Worm (Caenorhabditis elegans) whole organism, late embryonic: Measurements from ENCODE around the gene C44H9.5.

Source experiments
- ceh-14 ChIP-seq: sonication (generic microtip); optimal IDR thresholded peaks from 2 replicates; lab custom pipeline; 2016; ENCODE audit warnings: missing genotype, missing genetic modification characterization, missing compliant biosample characterization
- ceh-2 ChIP-seq: sonication (generic microtip); optimal IDR thresholded peaks from 2 replicates; lab custom pipeline; 2016; ENCODE audit warnings: missing genotype, missing genetic modification characterization, missing compliant biosample characterization
- ceh-45 ChIP-seq: fragments of 200-800 bp; sonication (Bioruptor generic); IDR thresholded peaks from 2 replicates; pipeline ENCODE4 v1.3.6; 2022; ENCODE audit warnings: missing genetic modification reagents, missing genetic modification characterization, missing compliant biosample characterization
- fax-1 ChIP-seq: sonication (generic microtip); optimal IDR thresholded peaks from 2 replicates; lab custom pipeline; 2016; ENCODE audit warnings: missing genotype, missing genetic modification characterization, missing compliant biosample characterization
- hlh-8 ChIP-seq: sonication (generic microtip); optimal IDR thresholded peaks from 2 replicates; lab custom pipeline; 2016; ENCODE audit warnings: missing genotype, missing genetic modification characterization, missing compliant biosample characterization
- nfya-1 ChIP-seq: sonication (generic microtip); optimal IDR thresholded peaks from 2 replicates; lab custom pipeline; 2017; ENCODE audit warnings: missing genetic modification characterization, mild to moderate bottlenecking, missing compliant biosample characterization, antibody characterized with exemption, moderate library complexity
- pax-1 ChIP-seq: fragments of 150-350 bp; optimal IDR thresholded peaks from 2 replicates; lab custom pipeline; 2014; ENCODE audit warnings: missing biosample characterization, missing genetic modification characterization
- pha-2 ChIP-seq: sonication (generic microtip); optimal IDR thresholded peaks from 2 replicates; lab custom pipeline; 2017; ENCODE audit warnings: mild to moderate bottlenecking, missing genetic modification characterization, missing compliant biosample characterization
- pha-4 ChIP-seq: fragments of 150-350 bp; optimal IDR thresholded peaks from 2 replicates; lab custom pipeline; 2018; ENCODE audit warnings: missing biosample characterization, missing genetic modification reagents, missing genetic modification characterization
- sox-2 ChIP-seq: fragments of 200-800 bp; sonication (Bioruptor generic); IDR thresholded peaks from 2 replicates; pipeline ENCODE4 v1.3.6; 2022; ENCODE audit warnings: missing genetic modification reagents, missing genetic modification characterization, missing compliant biosample characterization
- sox-4 ChIP-seq: sonication (generic microtip); optimal IDR thresholded peaks from 2 replicates; lab custom pipeline; 2017; ENCODE audit warnings: mild to moderate bottlenecking, missing genetic modification characterization, inconsistent platforms, missing compliant biosample characterization
- unc-42 ChIP-seq: sonication (generic microtip); optimal IDR thresholded peaks from 2 replicates; lab custom pipeline; 2016; ENCODE audit warnings: missing genotype, missing genetic modification characterization, missing compliant biosample characterization

DNA sequence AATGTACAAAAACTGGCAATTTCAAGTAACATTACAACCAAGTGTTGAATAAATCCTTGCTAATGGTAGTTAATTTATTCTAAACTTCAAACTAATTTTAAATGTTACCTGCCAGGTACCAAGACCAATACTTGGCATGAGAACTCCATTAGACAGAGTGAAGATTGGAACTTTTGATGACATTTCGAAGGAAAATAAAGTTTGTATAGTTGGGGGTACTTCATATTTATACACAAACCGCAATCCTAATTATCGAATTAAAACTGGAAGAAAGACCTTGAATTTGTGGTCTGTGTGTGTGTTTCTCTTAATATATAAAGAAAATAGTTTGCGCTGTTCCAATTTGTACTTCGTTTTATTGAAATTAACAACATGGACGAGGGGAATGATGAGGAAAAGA, 39.8 kb downstream of the C44H9.5 start, which contains the start of gene ZC443.1:
- TF ChIP-seq ceh-2 (tag; lab: Kevin White, UChicago) (no peak), pha-4 (tag; lab: Kevin White, UChicago) (no peak), ceh-45 (GFP tag; lab: Robert Waterston, UW) (no peak), sox-2 (GFP tag; lab: Robert Waterston, UW) (no peak), nfya-1 (tag; lab: Kevin White, UChicago) (no peak), sox-4 (tag; lab: Kevin White, UChicago) (no peak), pha-2 (tag; lab: Kevin White, UChicago) (no peak), unc-42 (tag; lab: Kevin White, UChicago) (no peak), ceh-14 (tag; lab: Kevin White, UChicago) (no peak), hlh-8 (tag; lab: Kevin White, UChicago) (no peak), fax-1 (no peak), pax-1 (tag; lab: Kevin White, UChicago) (no peak)
